Worm (Caenorhabditis elegans) whole organism, mixed stage, embryonic: ENCODE data around the gene glb-10.

Source experiments
- blmp-1 ChIP-seq: fragments of 150-350 bp; optimal IDR thresholded peaks from 2 replicates; lab custom pipeline; 2014; ENCODE audit warnings: missing biosample characterization, missing genetic modification characterization
- ceh-83 ChIP-seq: fragments of 200-800 bp; sonication (Bioruptor generic); optimal IDR thresholded peaks from 2 replicates; lab custom pipeline; 2018; ENCODE audit warnings: mild to moderate bottlenecking, missing genetic modification characterization, missing compliant biosample characterization
- ces-1 ChIP-seq: fragments of 150-350 bp; optimal IDR thresholded peaks from 2 replicates; lab custom pipeline; 2014; ENCODE audit warnings: missing biosample characterization, missing genetic modification reagents, missing genetic modification characterization
- cnd-1 ChIP-seq: fragments of 200-800 bp; sonication (Bioruptor generic); optimal IDR thresholded peaks from 2 replicates; lab custom pipeline; 2018; ENCODE audit warnings: mild to moderate bottlenecking, missing genetic modification characterization, missing compliant biosample characterization
- flh-1 ChIP-seq: fragments of 200-800 bp; sonication (Bioruptor generic); optimal IDR thresholded peaks from 2 replicates; lab custom pipeline; 2018; ENCODE audit warnings: mild to moderate bottlenecking, missing genetic modification characterization, moderate library complexity, missing compliant biosample characterization
- ham-2 ChIP-seq: fragments of 200-800 bp; sonication (Bioruptor generic); optimal IDR thresholded peaks from 2 replicates; lab custom pipeline; 2018; ENCODE audit warnings: mild to moderate bottlenecking, missing genetic modification characterization, missing compliant biosample characterization
- lin-13 ChIP-seq: fragments of 150-350 bp; optimal IDR thresholded peaks from 2 replicates; lab custom pipeline; 2014; ENCODE audit warnings: missing biosample characterization, missing genetic modification characterization
- mab-5 ChIP-seq: fragments of 150-350 bp; optimal IDR thresholded peaks from 2 replicates; lab custom pipeline; 2014; ENCODE audit warnings: missing biosample characterization, missing genetic modification characterization
- mep-1 ChIP-seq: fragments of 150-350 bp; optimal IDR thresholded peaks from 2 replicates; lab custom pipeline; 2017; ENCODE audit warnings: missing biosample characterization, missing genetic modification reagents, missing genetic modification characterization, inconsistent platforms
- mls-2 ChIP-seq: sonication (generic microtip); optimal IDR thresholded peaks from 2 replicates; lab custom pipeline; 2016; ENCODE audit warnings: mild to moderate bottlenecking, missing genetic modification characterization, moderate library complexity, missing compliant biosample characterization
- nhr-12 ChIP-seq: fragments of 150-350 bp; optimal IDR thresholded peaks from 2 replicates; lab custom pipeline; 2014; ENCODE audit warnings: missing biosample characterization, missing genetic modification characterization
- nhr-2 ChIP-seq: fragments of 150-350 bp; optimal IDR thresholded peaks from 2 replicates; lab custom pipeline; 2014; ENCODE audit warnings: missing biosample characterization, missing genetic modification characterization
- nhr-28 ChIP-seq: fragments of 150-350 bp; optimal IDR thresholded peaks from 2 replicates; lab custom pipeline; 2014; ENCODE audit warnings: missing biosample characterization, missing genetic modification characterization
- nhr-76 ChIP-seq: sonication (generic microtip); optimal IDR thresholded peaks from 2 replicates; lab custom pipeline; 2017; ENCODE audit warnings: missing biosample characterization, missing genetic modification characterization
- pha-4 ChIP-seq: fragments of 150-350 bp; optimal IDR thresholded peaks from 2 replicates; lab custom pipeline; 2018; ENCODE audit warnings: missing biosample characterization, missing genetic modification reagents, missing genetic modification characterization
- sem-2 ChIP-seq: fragments of 200-800 bp; sonication (Bioruptor generic); optimal IDR thresholded peaks from 2 replicates; lab custom pipeline; 2018; ENCODE audit warnings: mild to moderate bottlenecking, missing genetic modification characterization, missing compliant biosample characterization
- sptf-1 ChIP-seq: sonication (generic microtip); optimal IDR thresholded peaks from 2 replicates; lab custom pipeline; 2017; ENCODE audit warnings: mild to moderate bottlenecking, missing genetic modification characterization, moderate library complexity, missing compliant biosample characterization
- unc-120 ChIP-seq: sonication (generic microtip); optimal IDR thresholded peaks from 2 replicates; lab custom pipeline; 2017; ENCODE audit warnings: missing genetic modification characterization, missing compliant biosample characterization; ENCODE audit not compliant: poor library complexity, severe bottlenecking
- zip-8 ChIP-seq: fragments of 150-350 bp; optimal IDR thresholded peaks from 2 replicates; lab custom pipeline; 2014; ENCODE audit warnings: missing biosample characterization, missing genetic modification characterization

The glb-10 gene

ce11 chrII:6262222-6262621, 46.9 kb downstream of the glb-10 start, which contains the start of gene F13H8.12:
Gene F13H8.12, plus strand, starts transcription at chrII:6262522.
- TF ChIP-seq cnd-1 (tag; lab: Kevin White, UChicago), result no peak

- TF ChIP-seq flh-1 (GFP tag; lab: Kevin White, UChicago) (no peak), zip-8 (peak; percentile 35), nhr-2 (tag; lab: Kevin White, UChicago) (no peak), pha-4 (tag; lab: Kevin White, UChicago) (peak; percentile 13), nhr-28 (no peak)
Observed at ce11 chrII:6260684-6261083, 48.4 kb downstream of the glb-10 start, which contains the start of gene nmgp-1. Gene nmgp-1, plus strand, starts transcription at chrII:6260857.

ce11 chrII:6259867-6260266, 49.2 kb downstream of the glb-10 start, which contains the start of gene F13H8.11:
Gene F13H8.11, minus strand, starts transcription at chrII:6260021.
- TF ChIP-seq ham-2, result no peak
- TF ChIP-seq lin-13, result no peak
- no peak for TF ChIP-seq unc-120 (tag; lab: Kevin White, UChicago)
- TF ChIP-seq nhr-12 (tag; lab: Kevin White, UChicago), result no peak
- TF ChIP-seq sem-2 (GFP tag; lab: Kevin White, UChicago), result no peak
- no peak for TF ChIP-seq mls-2
- no peak for TF ChIP-seq ces-1 (GFP tag; lab: Kevin White, UChicago)
- no peak for TF ChIP-seq ceh-83 (GFP tag; lab: Kevin White, UChicago)
- TF ChIP-seq nhr-2 (tag; lab: Kevin White, UChicago), result no peak
- no peak for TF ChIP-seq blmp-1
- no peak for TF ChIP-seq mep-1 (tag; lab: Kevin White, UChicago)
- no peak for TF ChIP-seq cnd-1 (tag; lab: Kevin White, UChicago)
- no peak for TF ChIP-seq mab-5 (tag; lab: Kevin White, UChicago)
- TF ChIP-seq nhr-76, result no peak
- no peak for TF ChIP-seq sptf-1
